Worm (Caenorhabditis elegans) whole organism, late embryonic: ENCODE measurements around the gene vha-2.

Source experiments
- ceh-31 ChIP-seq: sonication (generic microtip); optimal IDR thresholded peaks from 2 replicates; lab custom pipeline; 2016; ENCODE audit warnings: missing genetic modification characterization, missing compliant biosample characterization
- ceh-48 ChIP-seq: sonication (generic microtip); optimal IDR thresholded peaks from 2 replicates; lab custom pipeline; 2016; ENCODE audit warnings: missing genetic modification characterization, inconsistent platforms, missing compliant biosample characterization
- dmd-4 ChIP-seq: sonication (generic microtip); optimal IDR thresholded peaks from 2 replicates; lab custom pipeline; 2016; ENCODE audit warnings: borderline replicate concordance, missing genetic modification characterization, missing compliant biosample characterization
- elt-2 ChIP-seq: sonication (generic microtip); optimal IDR thresholded peaks from 2 replicates; lab custom pipeline; 2016; ENCODE audit warnings: missing genetic modification reagents, missing genetic modification characterization, missing compliant biosample characterization
- elt-4 ChIP-seq: sonication (generic microtip); optimal IDR thresholded peaks from 2 replicates; lab custom pipeline; 2016; ENCODE audit warnings: missing genetic modification characterization, missing compliant biosample characterization
- eyg-1 ChIP-seq: sonication (generic microtip); optimal IDR thresholded peaks from 2 replicates; lab custom pipeline; 2016; ENCODE audit warnings: missing genotype, missing genetic modification characterization, missing compliant biosample characterization
- pag-3 ChIP-seq: sonication (generic microtip); optimal IDR thresholded peaks from 2 replicates; lab custom pipeline; 2016; ENCODE audit warnings: missing compliant biosample characterization, missing genetic modification characterization, borderline replicate concordance
- pha-2 ChIP-seq: sonication (generic microtip); optimal IDR thresholded peaks from 2 replicates; lab custom pipeline; 2017; ENCODE audit warnings: mild to moderate bottlenecking, missing genetic modification characterization, missing compliant biosample characterization
- pqm-1 ChIP-seq: sonication (generic microtip); optimal IDR thresholded peaks from 2 replicates; lab custom pipeline; 2016; ENCODE audit warnings: missing genetic modification characterization, missing compliant biosample characterization
- tbx-2 ChIP-seq: sonication (generic microtip); optimal IDR thresholded peaks from 2 replicates; lab custom pipeline; 2016; ENCODE audit warnings: missing genetic modification characterization, missing compliant biosample characterization
- zip-5 ChIP-seq: sonication (generic microtip); optimal IDR thresholded peaks from 2 replicates; lab custom pipeline; 2016; ENCODE audit warnings: missing genetic modification characterization, missing compliant biosample characterization

DNA sequence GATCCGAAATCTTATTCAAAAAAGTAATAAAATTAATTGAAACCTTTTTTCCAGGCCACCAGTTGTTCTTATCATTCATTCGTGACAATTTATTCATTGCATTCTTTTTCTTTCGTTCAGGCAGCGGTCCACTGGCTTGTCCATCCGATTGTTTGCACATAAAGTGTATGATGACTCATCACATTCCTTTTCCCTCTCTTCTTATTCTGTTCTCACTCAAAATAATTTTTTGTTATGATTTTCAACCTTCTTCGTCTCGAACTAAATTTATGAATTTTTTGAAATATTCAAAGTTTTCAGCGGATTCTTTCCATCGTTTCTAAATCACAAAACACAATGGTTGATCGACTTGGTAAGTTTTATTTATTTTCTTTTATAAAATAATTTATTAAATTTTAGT, 48.5 kb downstream of the vha-2 start, which contains the start of gene ZK632.12:
- TF ChIP-seq pqm-1 (tag; lab: Kevin White, UChicago): no peak
- no peak for TF ChIP-seq eyg-1 (tag; lab: Kevin White, UChicago)
- no peak for TF ChIP-seq ceh-48 (tag; lab: Kevin White, UChicago)
- TF ChIP-seq elt-2 (tag; lab: Kevin White, UChicago): no peak
- TF ChIP-seq tbx-2 (tag; lab: Kevin White, UChicago): no peak
- no peak for TF ChIP-seq zip-5 (tag; lab: Kevin White, UChicago)
- no peak for TF ChIP-seq pha-2 (tag; lab: Kevin White, UChicago)
- TF ChIP-seq dmd-4: no peak
- no peak for TF ChIP-seq pag-3 (tag; lab: Kevin White, UChicago)
- no peak for TF ChIP-seq ceh-31 (tag; lab: Kevin White, UChicago)
- no peak for TF ChIP-seq elt-4 (tag; lab: Kevin White, UChicago)
